Worm (Caenorhabditis elegans): ENCODE measurements around the gene Y57G11C.23.
"Not testable (repeated sequence)": the region's sequence is repeated elsewhere in the genome, so short reads cannot be mapped to it uniquely, and the experiment has no call there.

DNA sequence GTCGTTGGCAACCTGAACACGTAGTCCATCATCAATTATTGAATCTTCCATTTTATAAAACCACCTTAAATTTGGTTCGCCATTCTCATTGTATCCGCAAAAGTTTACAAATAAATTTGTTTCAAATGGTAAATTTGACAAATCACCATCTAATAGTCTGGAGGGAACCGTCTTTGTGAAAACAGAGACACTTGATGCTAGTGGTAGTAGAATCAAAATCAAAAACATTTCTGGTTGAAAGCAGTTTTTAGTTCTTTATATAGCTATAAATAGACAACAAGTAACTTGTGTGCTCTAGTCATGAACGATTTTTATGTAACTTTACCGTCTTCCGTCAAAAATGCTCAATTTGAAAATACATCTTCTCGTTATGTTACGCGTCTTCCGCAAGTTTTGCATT is 18.5 kb downstream of the Y57G11C.23 start, which contains the start of gene Y57G11C.20:
- not testable (repeated sequence) for TF ChIP-seq med-1 (GFP tag; optimal IDR thresholded peaks at IDR 0.05; ENCODE audit: insufficient read depth); ztf-23 (GFP tag; IDR thresholded peaks at IDR 0.05); tab-1 (GFP tag; IDR thresholded peaks at IDR 0.05)
